Fruit fly (Drosophila melanogaster): Measurements from ENCODE around the gene CG5122.

- TF ChIP-seq CG8478 (optimal IDR thresholded peaks at IDR 0.05) (no peak), CTCF (optimal IDR thresholded peaks at IDR 0.05) (no peak)
Measured at dm6 chr2L:13160227-13160626, 29.8 kb downstream of the CG5122 start, which contains the start of gene kmg.

Data from S2 (cell line).